Fruit fly (Drosophila melanogaster) whole organism, embryonic: ENCODE data around the gene Pp4-19C.
A peak's percentile ranks its signal among the peaks of the same experiment; 100 is the strongest.

Source experiments
- Bdp1 ChIP-seq: fragments of 200-800 bp; sonication (Bioruptor generic); optimal IDR thresholded peaks from 3 replicates; lab custom pipeline; 2016; ENCODE audit warnings: missing biosample characterization, missing genetic modification characterization
- Bgb ChIP-seq: fragments of 200-800 bp; sonication (Bioruptor generic); IDR thresholded peaks from 2 replicates; pipeline ENCODE4 v1.3.6; 2022; ENCODE audit warnings: missing biosample characterization, missing genetic modification characterization; ENCODE audit not compliant: partially characterized antibody
- Bteb2 ChIP-seq: fragments of 200-800 bp; sonication (Bioruptor generic); optimal IDR thresholded peaks from 2 replicates; lab custom pipeline; 2016; ENCODE audit warnings: missing biosample characterization, missing genetic modification characterization
- CG10462 ChIP-seq: fragments of 200-800 bp; sonication (Bioruptor generic); optimal IDR thresholded peaks from 2 replicates; lab custom pipeline; 2016; ENCODE audit warnings: missing biosample characterization, missing genetic modification characterization
- CG10654 ChIP-seq: fragments of 200-800 bp; sonication (Bioruptor generic); optimal IDR thresholded peaks from 2 replicates; lab custom pipeline; 2016; ENCODE audit warnings: missing biosample characterization, missing genetic modification characterization
- CG10979 ChIP-seq: fragments of 200-800 bp; sonication (Bioruptor generic); optimal IDR thresholded peaks from 2 replicates; lab custom pipeline; 2018; ENCODE audit warnings: missing biosample characterization, mild to moderate bottlenecking, missing genetic modification characterization, moderate library complexity
- CG11093 ChIP-seq: fragments of 200-800 bp; sonication (Bioruptor generic); IDR thresholded peaks from 3 replicates; pipeline ENCODE4 v1.3.6; 2022; ENCODE audit warnings: missing biosample characterization, missing genetic modification characterization
- CG12942 ChIP-seq: fragments of 200-800 bp; sonication (Bioruptor generic); optimal IDR thresholded peaks from 3 replicates; lab custom pipeline; 2016; ENCODE audit warnings: missing biosample characterization, missing genetic modification characterization
- CG15269 ChIP-seq: fragments of 200-800 bp; sonication (Bioruptor generic); optimal IDR thresholded peaks from 2 replicates; lab custom pipeline; 2018; ENCODE audit warnings: missing biosample characterization, mild to moderate bottlenecking, missing genetic modification characterization, moderate library complexity
- CG1602 ChIP-seq: fragments of 200-800 bp; sonication (Bioruptor generic); optimal IDR thresholded peaks from 3 replicates; lab custom pipeline; 2016; ENCODE audit warnings: missing biosample characterization, missing genetic modification characterization
- CG17328 ChIP-seq: fragments of 200-800 bp; sonication (Bioruptor generic); IDR thresholded peaks from 2 replicates; pipeline ENCODE4 v1.3.6; 2022; ENCODE audit warnings: missing biosample characterization, missing genetic modification characterization
- CG2116 ChIP-seq: fragments of 200-800 bp; sonication (Bioruptor generic); optimal IDR thresholded peaks from 3 replicates; lab custom pipeline; 2018; ENCODE audit warnings: missing biosample characterization, mild to moderate bottlenecking, missing genetic modification characterization
- CG2889 ChIP-seq: fragments of 200-800 bp; sonication (Bioruptor generic); IDR thresholded peaks from 3 replicates; pipeline ENCODE4 v1.3.6; 2022; ENCODE audit warnings: missing biosample characterization, missing genetic modification characterization
- CG31388 ChIP-seq: fragments of 200-800 bp; sonication (Bioruptor generic); optimal IDR thresholded peaks from 2 replicates; lab custom pipeline; 2016; ENCODE audit warnings: missing biosample characterization, missing genetic modification characterization
- CG33557 ChIP-seq: fragments of 200-800 bp; sonication (Bioruptor generic); optimal IDR thresholded peaks from 2 replicates; lab custom pipeline; 2019; ENCODE audit warnings: missing biosample characterization, mild to moderate bottlenecking, missing genetic modification characterization, moderate library complexity
- CG3838 ChIP-seq: fragments of 200-800 bp; sonication (Bioruptor generic); optimal IDR thresholded peaks from 3 replicates; lab custom pipeline; 2016; ENCODE audit warnings: missing biosample characterization, missing genetic modification characterization
- CG6272 ChIP-seq: fragments of 200-800 bp; sonication (Bioruptor generic); IDR thresholded peaks from 2 replicates; pipeline ENCODE4 v1.3.6; 2022; ENCODE audit warnings: missing biosample characterization, missing genetic modification characterization
- CG9437 ChIP-seq: fragments of 200-800 bp; sonication (Bioruptor generic); optimal IDR thresholded peaks from 2 replicates; lab custom pipeline; 2018; ENCODE audit warnings: missing biosample characterization, mild to moderate bottlenecking, missing genetic modification characterization
- CG9932 ChIP-seq: fragments of 200-800 bp; sonication (Bioruptor generic); IDR thresholded peaks from 2 replicates; pipeline ENCODE4 v1.3.6; 2022; ENCODE audit warnings: missing biosample characterization, missing genetic modification characterization
- D19A ChIP-seq: fragments of 200-800 bp; optimal IDR thresholded peaks from 3 replicates; lab custom pipeline; 2019; ENCODE audit warnings: missing biosample characterization, mild to moderate bottlenecking, missing genetic modification characterization, moderate library complexity
- Dbx ChIP-seq: fragments of 200-800 bp; sonication (Bioruptor generic); IDR thresholded peaks from 3 replicates; pipeline ENCODE4 v1.3.6; 2022; ENCODE audit warnings: missing biosample characterization, missing genetic modification characterization
- Dip3 ChIP-seq: fragments of 200-800 bp; sonication (Bioruptor generic); optimal IDR thresholded peaks from 3 replicates; lab custom pipeline; 2016; ENCODE audit warnings: missing biosample characterization, missing genetic modification characterization
- Fer2 ChIP-seq: fragments of 200-800 bp; sonication (Bioruptor generic); optimal IDR thresholded peaks from 2 replicates; lab custom pipeline; 2018; ENCODE audit warnings: missing biosample characterization, mild to moderate bottlenecking, missing genetic modification characterization, moderate library complexity
- Gsc ChIP-seq: fragments of 200-800 bp; sonication (Bioruptor generic); IDR thresholded peaks from 2 replicates; pipeline ENCODE4 v1.3.6; 2022; ENCODE audit warnings: missing biosample characterization, missing genetic modification characterization
- Hr39 ChIP-seq: fragments of >200 bp; optimal IDR thresholded peaks from 2 replicates; lab custom pipeline; 2017
- MBD-R2 ChIP-seq: fragments of 200-800 bp; sonication (Bioruptor generic); IDR thresholded peaks from 2 replicates; pipeline ENCODE4 v1.3.6; 2022; ENCODE audit warnings: missing biosample characterization, missing genetic modification characterization
- Mes4 ChIP-seq: fragments of 200-800 bp; sonication (Bioruptor generic); optimal IDR thresholded peaks from 2 replicates; lab custom pipeline; 2016; ENCODE audit warnings: missing biosample characterization, missing genetic modification characterization
- NC2α ChIP-seq: fragments of 200-800 bp; sonication (Bioruptor generic); optimal IDR thresholded peaks from 2 replicates; lab custom pipeline; 2016; ENCODE audit warnings: missing biosample characterization, missing genetic modification characterization
- NC2β ChIP-seq: fragments of 200-800 bp; sonication (Bioruptor generic); optimal IDR thresholded peaks from 2 replicates; lab custom pipeline; 2016; ENCODE audit warnings: missing biosample characterization, missing genetic modification characterization
- Nf-YB ChIP-seq: fragments of 200-800 bp; sonication (Bioruptor generic); optimal IDR thresholded peaks from 3 replicates; lab custom pipeline; 2019; ENCODE audit warnings: missing biosample characterization, mild to moderate bottlenecking, missing genetic modification characterization, moderate library complexity
- Nf-YC ChIP-seq: fragments of 200-800 bp; optimal IDR thresholded peaks from 3 replicates; lab custom pipeline; 2019; ENCODE audit warnings: missing biosample characterization, mild to moderate bottlenecking, missing genetic modification characterization, moderate library complexity
- Rfx ChIP-seq: fragments of 200-800 bp; sonication (Bioruptor generic); IDR thresholded peaks from 2 replicates; pipeline ENCODE4 v1.3.6; 2022; ENCODE audit warnings: missing biosample characterization, missing genetic modification characterization
- Scr ChIP-seq: fragments of 200-800 bp; sonication (Bioruptor generic); IDR thresholded peaks from 2 replicates; pipeline ENCODE4 v1.3.6; 2022; ENCODE audit warnings: missing biosample characterization, missing genetic modification characterization; ENCODE audit not compliant: partially characterized antibody
- Six4 ChIP-seq: fragments of 200-800 bp; sonication (Bioruptor generic); optimal IDR thresholded peaks from 2 replicates; lab custom pipeline; 2016; ENCODE audit warnings: missing biosample characterization, missing genetic modification characterization
- abd-A ChIP-seq: fragments of 200-800 bp; sonication (Bioruptor generic); optimal IDR thresholded peaks from 3 replicates; lab custom pipeline; 2019; ENCODE audit warnings: missing biosample characterization, mild to moderate bottlenecking, missing genetic modification characterization, moderate library complexity
- bbx ChIP-seq: fragments of 200-800 bp; sonication (Bioruptor generic); IDR thresholded peaks from 2 replicates; pipeline ENCODE4 v1.3.6; 2022; ENCODE audit warnings: missing biosample characterization, missing genetic modification characterization; ENCODE audit not compliant: partially characterized antibody
- caup ChIP-seq: fragments of 200-800 bp; sonication (Bioruptor generic); optimal IDR thresholded peaks from 3 replicates; lab custom pipeline; 2017; ENCODE audit warnings: missing biosample characterization, mild to moderate bottlenecking, missing genetic modification characterization, moderate library complexity; ENCODE audit not compliant: severe bottlenecking
- dati ChIP-seq: fragments of 200-800 bp; sonication (Bioruptor generic); IDR thresholded peaks from 2 replicates; pipeline ENCODE4 v1.3.6; 2022; ENCODE audit warnings: missing biosample characterization, missing genetic modification characterization
- disco-r ChIP-seq: fragments of 200-800 bp; sonication (Bioruptor generic); optimal IDR thresholded peaks from 2 replicates; lab custom pipeline; 2016; ENCODE audit warnings: missing biosample characterization, missing genetic modification characterization
- gfzf ChIP-seq: fragments of 200-800 bp; sonication (Bioruptor generic); optimal IDR thresholded peaks from 2 replicates; lab custom pipeline; 2016; ENCODE audit warnings: missing biosample characterization, mild to moderate bottlenecking, missing genetic modification characterization, moderate library complexity
- gro ChIP-seq: fragments of 200-800 bp; sonication (Bioruptor generic); optimal IDR thresholded peaks from 2 replicates; lab custom pipeline; 2016; ENCODE audit warnings: missing biosample characterization, missing genetic modification characterization
- gt ChIP-seq: fragments of 200-800 bp; sonication (Bioruptor generic); IDR thresholded peaks from 2 replicates; pipeline ENCODE4 v1.3.6; 2022; ENCODE audit warnings: missing biosample characterization, missing genetic modification characterization
- hbn ChIP-seq: fragments of 200-800 bp; sonication (Bioruptor generic); IDR thresholded peaks from 2 replicates; pipeline ENCODE4 v1.3.6; 2022; ENCODE audit warnings: missing biosample characterization, missing genetic modification characterization; ENCODE audit not compliant: partially characterized antibody
- phol ChIP-seq: fragments of 200-800 bp; sonication (Bioruptor generic); optimal IDR thresholded peaks from 3 replicates; lab custom pipeline; 2018; ENCODE audit warnings: missing biosample characterization, mild to moderate bottlenecking, missing genetic modification characterization, moderate library complexity
- pzg ChIP-seq: fragments of 200-800 bp; sonication (Bioruptor generic); optimal IDR thresholded peaks from 3 replicates; lab custom pipeline; 2018; ENCODE audit warnings: missing biosample characterization, mild to moderate bottlenecking, missing genetic modification characterization, moderate library complexity
- sd ChIP-seq: fragments of 200-800 bp; sonication (Bioruptor generic); optimal IDR thresholded peaks from 3 replicates; lab custom pipeline; 2018; ENCODE audit warnings: missing biosample characterization, mild to moderate bottlenecking, missing genetic modification characterization, moderate library complexity
- sob ChIP-seq: fragments of 200-800 bp; sonication (Bioruptor generic); IDR thresholded peaks from 2 replicates; pipeline ENCODE4 v1.3.6; 2022; ENCODE audit warnings: missing biosample characterization, missing genetic modification characterization
- sqz ChIP-seq: fragments of 200-800 bp; sonication (Bioruptor generic); optimal IDR thresholded peaks from 3 replicates; lab custom pipeline; 2018; ENCODE audit warnings: missing biosample characterization, mild to moderate bottlenecking, missing genetic modification characterization
- stc ChIP-seq: fragments of 200-800 bp; sonication (Bioruptor generic); IDR thresholded peaks from 2 replicates; pipeline ENCODE4 v1.3.6; 2022; ENCODE audit warnings: missing biosample characterization, missing genetic modification characterization
- tgo ChIP-seq: fragments of 200-800 bp; sonication (Bioruptor generic); IDR thresholded peaks from 3 replicates; pipeline ENCODE4 v1.3.6; 2022; ENCODE audit warnings: missing biosample characterization, missing genetic modification characterization

Pp4-19C gene

dm6 chrX:20429482-20430204, 5.8 kb upstream of the Pp4-19C start, which contains the start of the genes CG11710 and mal (continued):
- no peak for TF ChIP-seq abd-A (tag; lab: Kevin White, UChicago)
- peak; percentile 43 for TF ChIP-seq CG10462
- no peak for TF ChIP-seq sd
- TF ChIP-seq gro (GFP tag; lab: Kevin White, UChicago): peak; percentile 84
- TF ChIP-seq Rfx: peak; percentile 84
- TF ChIP-seq Nf-YB (GFP tag; lab: Kevin White, UChicago): peak; percentile 33
- peak; percentile 87 for TF ChIP-seq phol (tag; lab: Kevin White, UChicago)
- peak; percentile 41 for TF ChIP-seq MBD-R2 (GFP tag; lab: Robert Waterston, UW)
- no peak for TF ChIP-seq gfzf
- peak; percentile 38 for TF ChIP-seq NC2β
- TF ChIP-seq NC2α: no peak
- TF ChIP-seq CG10979 (tag; lab: Kevin White, UChicago): peak; percentile 83
- peak; percentile 56; the same call in 1 of the 2 replicates for TF ChIP-seq bbx (GFP tag; lab: Robert Waterston, UW)
- peak; percentile 82 for TF ChIP-seq Dbx (GFP tag; lab: Robert Waterston, UW)
- peak; percentile 99 for TF ChIP-seq D19A (tag; lab: Kevin White, UChicago)
- TF ChIP-seq Bteb2 (GFP tag; lab: Kevin White, UChicago): peak; percentile 47
- TF ChIP-seq gt (GFP tag; lab: Robert Waterston, UW): no peak
- TF ChIP-seq Mes4 (GFP tag; lab: Kevin White, UChicago): no peak
- TF ChIP-seq CG9932 (GFP tag; lab: Robert Waterston, UW): peak; percentile 78
- TF ChIP-seq stc (GFP tag; lab: Robert Waterston, UW): peak; percentile 58
- no peak for TF ChIP-seq Bdp1
- TF ChIP-seq Fer2 (tag; lab: Kevin White, UChicago): peak; percentile 75
- no peak for TF ChIP-seq caup (GFP tag; lab: Kevin White, UChicago)
- TF ChIP-seq pzg (GFP tag; lab: Kevin White, UChicago): peak; percentile 22
- no peak for TF ChIP-seq disco-r (GFP tag; lab: Kevin White, UChicago)
- no peak for TF ChIP-seq Hr39 (lab: Kevin White, UChicago)
- TF ChIP-seq CG6272 (GFP tag; lab: Robert Waterston, UW): peak; percentile 42; the same call in 1 of the 2 replicates
- no peak for TF ChIP-seq CG17328 (GFP tag; lab: Robert Waterston, UW)
- no peak for TF ChIP-seq hbn (GFP tag; lab: Robert Waterston, UW)
- TF ChIP-seq sqz (GFP tag; lab: Kevin White, UChicago): no peak
- TF ChIP-seq CG10654 (GFP tag; lab: Kevin White, UChicago): peak; percentile 72
- TF ChIP-seq CG3838 (GFP tag; lab: Kevin White, UChicago): peak; percentile 47
- no peak for TF ChIP-seq Bgb (GFP tag; lab: Robert Waterston, UW)
- TF ChIP-seq tgo (GFP tag; lab: Robert Waterston, UW): peak; percentile 77
- TF ChIP-seq Nf-YC (tag; lab: Kevin White, UChicago): peak; percentile 81
- no peak for TF ChIP-seq CG15269 (tag; lab: Kevin White, UChicago)
- peak; percentile 78 for TF ChIP-seq sob
- peak; percentile 52 for TF ChIP-seq CG1602
- TF ChIP-seq CG12942 (GFP tag; lab: Kevin White, UChicago): peak; percentile 32
- peak; percentile 60 for TF ChIP-seq Gsc
- TF ChIP-seq CG2889 (GFP tag; lab: Robert Waterston, UW): peak; percentile 51; the same call in 1 of the 3 replicates
- TF ChIP-seq dati: no peak
- TF ChIP-seq CG9437 (GFP tag; lab: Kevin White, UChicago): peak; percentile 61
- TF ChIP-seq Dip3 (GFP tag; lab: Kevin White, UChicago): peak; percentile 84
- peak; percentile 81 for TF ChIP-seq Six4 (GFP tag; lab: Kevin White, UChicago)
- peak; percentile 69 for TF ChIP-seq CG2116
- peak; percentile 73 for TF ChIP-seq CG11093 (GFP tag; lab: Robert Waterston, UW)
- TF ChIP-seq CG33557 (GFP tag; lab: Kevin White, UChicago): no peak
- peak; percentile 53 for TF ChIP-seq Scr (GFP tag; lab: Robert Waterston, UW)
- peak; percentile 52 for TF ChIP-seq CG31388 (GFP tag; lab: Kevin White, UChicago)
